Worm (Caenorhabditis elegans): ENCODE measurements around the gene C04G2.10.

Gene C04G2.10

ce11 chrIV:10150552-10151004 is 35.3 kb downstream of the C04G2.10 start, which contains the start of gene tsp-12:
Gene tsp-12 (minus strand): TSS chrIV:10150602.
- peak; percentile 83 for TF ChIP-seq ces-1 (GFP tag; optimal IDR thresholded peaks at IDR 0.05)
- no peak for TF ChIP-seq nhr-12 (tag; optimal IDR thresholded peaks at IDR 0.05)
- peak; percentile 27 for TF ChIP-seq sptf-1 (tag; optimal IDR thresholded peaks at IDR 0.05)
- no peak for TF ChIP-seq hlh-1 (tag; optimal IDR thresholded peaks at IDR 0.05)
- TF ChIP-seq bed-3 (GFP tag; optimal IDR thresholded peaks at IDR 0.05), result no peak
- no peak for TF ChIP-seq snpc-4 (tag; optimal IDR thresholded peaks at IDR 0.05)
- no peak for TF ChIP-seq lin-32 (GFP tag; optimal IDR thresholded peaks at IDR 0.05)

ce11 chrIV:10151439-10151997 is 36.3 kb downstream of the C04G2.10 start, which contains the start of gene copg-1:
Gene copg-1 (plus strand): TSS chrIV:10151947.
- no peak for TF ChIP-seq elt-1 (tag; optimal IDR thresholded peaks at IDR 0.05; ENCODE audit: borderline replicate concordance, insufficient read depth)
- TF ChIP-seq nhr-76 (tag; optimal IDR thresholded peaks at IDR 0.05), result no peak
- no peak for TF ChIP-seq ceh-39 (tag; optimal IDR thresholded peaks at IDR 0.05)
- TF ChIP-seq nhr-28 (tag; optimal IDR thresholded peaks at IDR 0.05), result no peak
- no peak for TF ChIP-seq elt-3 (tag; optimal IDR thresholded peaks at IDR 0.05)
- no peak for TF ChIP-seq ceh-43 (GFP tag; optimal IDR thresholded peaks at IDR 0.05)
- peak; percentile 92 for TF ChIP-seq lsy-2 (tag; optimal IDR thresholded peaks at IDR 0.05)
- no peak for TF ChIP-seq lin-13 (tag; optimal IDR thresholded peaks at IDR 0.05)
- TF ChIP-seq zip-8 (tag; optimal IDR thresholded peaks at IDR 0.05), result no peak
- no peak for TF ChIP-seq unc-120 (tag; optimal IDR thresholded peaks at IDR 0.05; ENCODE audit: poor library complexity, severe bottlenecking)
- no peak for TF ChIP-seq ceh-83 (GFP tag; optimal IDR thresholded peaks at IDR 0.05)
- no peak for TF ChIP-seq blmp-1 (tag; optimal IDR thresholded peaks at IDR 0.05)
- no peak for TF ChIP-seq mep-1 (tag; optimal IDR thresholded peaks at IDR 0.05)
- no peak for TF ChIP-seq cnd-1 (tag; optimal IDR thresholded peaks at IDR 0.05)
- no peak for TF ChIP-seq snpc-4 (tag; optimal IDR thresholded peaks at IDR 0.05)
- TF ChIP-seq sptf-1 (tag; optimal IDR thresholded peaks at IDR 0.05), result no peak
- no peak for TF ChIP-seq mls-2 (tag; optimal IDR thresholded peaks at IDR 0.05)
- TF ChIP-seq tbx-8 (GFP tag; optimal IDR thresholded peaks at IDR 0.05), result no peak
- TF ChIP-seq nhr-2 (tag; optimal IDR thresholded peaks at IDR 0.05), result peak; percentile 28
- no peak for TF ChIP-seq flh-1 (GFP tag; optimal IDR thresholded peaks at IDR 0.05)
- no peak for TF ChIP-seq nhr-12 (tag; optimal IDR thresholded peaks at IDR 0.05)
- no peak for TF ChIP-seq ham-2 (GFP tag; optimal IDR thresholded peaks at IDR 0.05)
- TF ChIP-seq ces-1 (GFP tag; optimal IDR thresholded peaks at IDR 0.05), result peak; percentile 92
- TF ChIP-seq unc-62 (GFP tag; optimal IDR thresholded peaks at IDR 0.05), result no peak
- TF ChIP-seq hlh-1 (tag; optimal IDR thresholded peaks at IDR 0.05), result no peak
- TF ChIP-seq drap-1 (GFP tag; optimal IDR thresholded peaks at IDR 0.05), result no peak

ce11 chrIV:10153479-10153878 is 38.2 kb downstream of the C04G2.10 start:
- TF ChIP-seq mab-5 (tag; optimal IDR thresholded peaks at IDR 0.05) (no peak), ceh-43 (GFP tag; optimal IDR thresholded peaks at IDR 0.05) (no peak), blmp-1 (tag; optimal IDR thresholded peaks at IDR 0.05) (no peak), unc-39 (tag; optimal IDR thresholded peaks at IDR 0.05) (no peak), nhr-2 (tag; optimal IDR thresholded peaks at IDR 0.05) (no peak), sem-2 (GFP tag; optimal IDR thresholded peaks at IDR 0.05) (no peak), sptf-1 (tag; optimal IDR thresholded peaks at IDR 0.05) (no peak), ces-1 (GFP tag; optimal IDR thresholded peaks at IDR 0.05) (no peak), zip-8 (tag; optimal IDR thresholded peaks at IDR 0.05) (no peak), lsy-2 (tag; optimal IDR thresholded peaks at IDR 0.05) (no peak), nhr-28 (tag; optimal IDR thresholded peaks at IDR 0.05) (no peak)

ce11 chrIV:10155475-10155874 is 40.2 kb downstream of the C04G2.10 start, which contains the start of gene ttr-54:
Gene ttr-54 (plus strand): TSS chrIV:10155775.
- no peak for TF ChIP-seq zip-8 (tag; optimal IDR thresholded peaks at IDR 0.05)
- peak; percentile 56 for TF ChIP-seq hlh-1 (tag; optimal IDR thresholded peaks at IDR 0.05)

- TF ChIP-seq M03D4.4 (tag; optimal IDR thresholded peaks at IDR 0.05) (no peak), mep-1 (tag; optimal IDR thresholded peaks at IDR 0.05) (no peak), lsy-2 (tag; optimal IDR thresholded peaks at IDR 0.05) (no peak), bed-3 (GFP tag; optimal IDR thresholded peaks at IDR 0.05) (no peak), sem-2 (GFP tag; optimal IDR thresholded peaks at IDR 0.05) (no peak), ceh-39 (tag; optimal IDR thresholded peaks at IDR 0.05) (no peak), hlh-1 (tag; optimal IDR thresholded peaks at IDR 0.05) (no peak), ceh-83 (GFP tag; optimal IDR thresholded peaks at IDR 0.05) (no peak), lin-13 (tag; optimal IDR thresholded peaks at IDR 0.05) (no peak), mab-5 (tag; optimal IDR thresholded peaks at IDR 0.05) (no peak), tbx-8 (GFP tag; optimal IDR thresholded peaks at IDR 0.05) (no peak), mls-2 (tag; optimal IDR thresholded peaks at IDR 0.05) (no peak), elt-1 (tag; optimal IDR thresholded peaks at IDR 0.05; ENCODE audit: borderline replicate concordance, insufficient read depth) (no peak), ham-2 (GFP tag; optimal IDR thresholded peaks at IDR 0.05) (no peak), unc-62 (GFP tag; optimal IDR thresholded peaks at IDR 0.05) (no peak), nhr-76 (tag; optimal IDR thresholded peaks at IDR 0.05) (no peak)
Observed at ce11 chrIV:10157034-10157433, 41.8 kb downstream of the C04G2.10 start.
